Fruit fly (Drosophila melanogaster): ENCODE data around the gene RpS17.

- TF ChIP-seq h (optimal IDR thresholded peaks at IDR 0.05) (no peak), psq (optimal IDR thresholded peaks at IDR 0.05) (no peak), ttk (optimal IDR thresholded peaks at IDR 0.05) (no peak)
Measured at dm6 chr3L:9380344-9380849, 49.2 kb downstream of the RpS17 start.

Measured in Kc167 (cell line).